Fruit fly (Drosophila melanogaster): Measurements from ENCODE around the gene CG4194.

Gene CG4194

dm6 chrX:2048778-2049686 is 19.4 kb upstream of the CG4194 start (continued):
- TF ChIP-seq CG1602 (GFP tag; optimal IDR thresholded peaks at IDR 0.05) (no peak), CG17328 (GFP tag; IDR thresholded peaks at IDR 0.05) (no peak), Max (GFP tag; optimal IDR thresholded peaks at IDR 0.05) (no peak), sqz (GFP tag; optimal IDR thresholded peaks at IDR 0.05) (no peak), CG3995 (GFP tag; optimal IDR thresholded peaks at IDR 0.05) (no peak), Dbx (GFP tag; IDR thresholded peaks at IDR 0.05) (no peak), CG9817 (tag; optimal IDR thresholded peaks at IDR 0.05) (no peak), sug (tag; optimal IDR thresholded peaks at IDR 0.05) (peak; percentile 64), ERR (GFP tag; optimal IDR thresholded peaks at IDR 0.05) (no peak), sim (GFP tag; IDR thresholded peaks at IDR 0.05) (no peak), Ptx1 (GFP tag; IDR thresholded peaks at IDR 0.05) (no peak), pan (optimal IDR thresholded peaks at IDR 0.05) (no peak), pan (GFP tag; optimal IDR thresholded peaks at IDR 0.05 in 1 of 2, IDR thresholded peaks at IDR 0.05 in 1 of 2) (no peak), gro (GFP tag; optimal IDR thresholded peaks at IDR 0.05) (no peak), vfl (GFP tag; optimal IDR thresholded peaks at IDR 0.05) (no peak), schlank (tag; optimal IDR thresholded peaks at IDR 0.05) (no peak), emc (GFP tag; optimal IDR thresholded peaks at IDR 0.05) (no peak), Ets97D (GFP tag; optimal IDR thresholded peaks at IDR 0.05) (no peak), CG11085 (GFP tag; IDR thresholded peaks at IDR 0.05) (no peak), Antp (GFP tag; optimal IDR thresholded peaks at IDR 0.05) (no peak), Mad (GFP tag; optimal IDR thresholded peaks at IDR 0.05) (no peak), CG7556 (GFP tag; optimal IDR thresholded peaks at IDR 0.05) (no peak), Dfd (GFP tag; optimal IDR thresholded peaks at IDR 0.05) (no peak), CG3838 (GFP tag; optimal IDR thresholded peaks at IDR 0.05) (no peak), knrl (GFP tag; IDR thresholded peaks at IDR 0.05; ENCODE audit: partially characterized antibody) (no peak), NC2β (GFP tag; optimal IDR thresholded peaks at IDR 0.05) (no peak), fd64A (GFP tag; optimal IDR thresholded peaks at IDR 0.05) (no peak), Taf1 (GFP tag; IDR thresholded peaks at IDR 0.05) (no peak), Ssrp (tag; optimal IDR thresholded peaks at IDR 0.05) (no peak), dm (GFP tag; optimal IDR thresholded peaks at IDR 0.05) (no peak), CG12236 (GFP tag; optimal IDR thresholded peaks at IDR 0.05) (no peak), ara (GFP tag; IDR thresholded peaks at IDR 0.05) (no peak), br (optimal IDR thresholded peaks at IDR 0.05) (no peak), Doc2 (GFP tag; IDR thresholded peaks at IDR 0.05) (no peak), Lhr (GFP tag; optimal IDR thresholded peaks at IDR 0.05) (no peak), Fer2 (tag; optimal IDR thresholded peaks at IDR 0.05) (no peak), CG8478 (optimal IDR thresholded peaks at IDR 0.05) (no peak), exex (tag; optimal IDR thresholded peaks at IDR 0.05) (peak; percentile 80), Kr (GFP tag; optimal IDR thresholded peaks at IDR 0.05) (no peak), nmo (GFP tag; optimal IDR thresholded peaks at IDR 0.05) (no peak), CG42726 (GFP tag; IDR thresholded peaks at IDR 0.05; ENCODE audit: partially characterized antibody) (no peak), mld (GFP tag; IDR thresholded peaks at IDR 0.05; ENCODE audit: partially characterized antibody) (no peak), CG12659 (GFP tag; optimal IDR thresholded peaks at IDR 0.05) (no peak), row (GFP tag; IDR thresholded peaks at IDR 0.05) (peak; percentile 6; the same call in 1 of the 3 replicates), CG18011 (GFP tag; optimal IDR thresholded peaks at IDR 0.05) (no peak), CG7271 (tag; optimal IDR thresholded peaks at IDR 0.05) (no peak), Oaz (GFP tag; IDR thresholded peaks at IDR 0.05) (no peak), dati (GFP tag; IDR thresholded peaks at IDR 0.05) (no peak), vvl (GFP tag; IDR thresholded peaks at IDR 0.05) (no peak), H2.0 (GFP tag; IDR thresholded peaks at IDR 0.05) (no peak), CG18764 (GFP tag; optimal IDR thresholded peaks at IDR 0.05) (no peak)
